Worm (Caenorhabditis elegans) whole organism, young adult: ENCODE measurements around the gene nsph-4.2.
"Not testable (repeated sequence)": the region's sequence is repeated elsewhere in the genome, so short reads cannot be mapped to it uniquely, and the experiment has no call there.

ENCODE experiments used
- B0035.1 ChIP-seq: sonication (generic microtip); optimal IDR thresholded peaks from 2 replicates; lab custom pipeline; 2016; ENCODE audit warnings: missing genetic modification characterization, mild to moderate bottlenecking, missing compliant biosample characterization, missing genotype, missing genetic modification reagents
- B0261.1 ChIP-seq: sonication (generic microtip); optimal IDR thresholded peaks from 2 replicates; lab custom pipeline; 2016; ENCODE audit warnings: mild to moderate bottlenecking, missing genetic modification characterization, moderate library complexity, missing compliant biosample characterization
- C17E4.6 ChIP-seq: fragments of 200-800 bp; sonication (Bioruptor generic); IDR thresholded peaks from 2 replicates; pipeline ENCODE4 v1.3.6; 2022; ENCODE audit warnings: missing genetic modification reagents, missing genetic modification characterization, missing compliant biosample characterization
- F22D6.2 ChIP-seq: sonication (generic microtip); optimal IDR thresholded peaks from 2 replicates; lab custom pipeline; 2016; ENCODE audit warnings: mild to moderate bottlenecking, missing genetic modification characterization, missing compliant biosample characterization
- F37B4.10 ChIP-seq: fragments of 200-800 bp; sonication (Bioruptor generic); IDR thresholded peaks from 2 replicates; pipeline ENCODE4 v1.3.6; 2022; ENCODE audit warnings: missing genetic modification characterization, missing compliant biosample characterization
- F49E8.2 ChIP-seq: sonication (generic microtip); optimal IDR thresholded peaks from 3 replicates; lab custom pipeline; 2017; ENCODE audit warnings: missing genetic modification characterization, mild to moderate bottlenecking, missing compliant biosample characterization, antibody characterized with exemption, moderate library complexity; ENCODE audit not compliant: insufficient read depth
- F57C9.4 ChIP-seq: sonication (generic microtip); optimal IDR thresholded peaks from 2 replicates; lab custom pipeline; 2017; ENCODE audit warnings: mild to moderate bottlenecking, missing genetic modification characterization, missing compliant biosample characterization
- Y79H2A.3 ChIP-seq: fragments of 200-800 bp; sonication (Bioruptor generic); conservative IDR thresholded peaks from 2 replicates; pipeline ENCODE4 v1.3.6; 2022; ENCODE audit warnings: missing genetic modification reagents, missing genetic modification characterization, missing compliant biosample characterization
- attf-3 ChIP-seq: fragments of 200-800 bp; sonication (Bioruptor generic); conservative IDR thresholded peaks from 2 replicates; pipeline ENCODE4 v1.3.6; 2022; ENCODE audit warnings: missing genetic modification reagents, missing genetic modification characterization, missing compliant biosample characterization
- bed-1 ChIP-seq: fragments of 200-800 bp; sonication (Bioruptor generic); IDR thresholded peaks from 2 replicates; pipeline ENCODE4 v1.3.6; 2022; ENCODE audit warnings: missing genetic modification reagents, missing genetic modification characterization, missing compliant biosample characterization
- ceh-27 ChIP-seq: fragments of 200-800 bp; sonication (Bioruptor generic); optimal IDR thresholded peaks from 2 replicates; lab custom pipeline; 2018; ENCODE audit warnings: mild to moderate bottlenecking, missing genetic modification characterization, moderate library complexity, missing compliant biosample characterization
- ceh-79 ChIP-seq: sonication (generic microtip); optimal IDR thresholded peaks from 2 replicates; lab custom pipeline; 2017; ENCODE audit warnings: mild to moderate bottlenecking, missing genetic modification characterization, missing compliant biosample characterization
- die-1 ChIP-seq: sonication (generic microtip); optimal IDR thresholded peaks from 2 replicates; lab custom pipeline; 2016; ENCODE audit warnings: missing genotype, mild to moderate bottlenecking, missing genetic modification characterization, missing compliant biosample characterization
- efl-1 ChIP-seq: fragments of 150-350 bp; optimal IDR thresholded peaks from 2 replicates; lab custom pipeline; 2014; ENCODE audit warnings: missing biosample characterization, missing genetic modification reagents, missing genetic modification characterization
- egrh-3 ChIP-seq: fragments of 200-800 bp; sonication (Bioruptor generic); IDR thresholded peaks from 2 replicates; pipeline ENCODE4 v1.3.6; 2022; ENCODE audit warnings: missing genetic modification reagents, missing genetic modification characterization, missing compliant biosample characterization
- lin-35 ChIP-seq, 3 experiments: fragments of 150-350 bp in 2 of 3; sonication (generic microtip) in 1 of 3; optimal IDR thresholded peaks; 2 replicates each; lab custom pipeline; 2014 to 2018; ENCODE audit warnings: missing biosample characterization in 3 of 3, missing genetic modification characterization in 3 of 3, missing genetic modification reagents in 3 of 3
- lin-40 ChIP-seq: sonication (generic microtip); optimal IDR thresholded peaks from 2 replicates; lab custom pipeline; 2016; ENCODE audit warnings: missing genetic modification characterization, mild to moderate bottlenecking, missing compliant biosample characterization, missing genotype, missing genetic modification reagents
- lsl-1 ChIP-seq: fragments of 200-800 bp; sonication (Bioruptor generic); optimal IDR thresholded peaks from 2 replicates; lab custom pipeline; 2018; ENCODE audit warnings: mild to moderate bottlenecking, missing genetic modification characterization, moderate library complexity, missing compliant biosample characterization
- lsy-27 ChIP-seq: sonication (generic microtip); optimal IDR thresholded peaks from 2 replicates; lab custom pipeline; 2017; ENCODE audit warnings: missing genetic modification characterization, mild to moderate bottlenecking, missing compliant biosample characterization, antibody characterized with exemption, missing genotype, borderline replicate concordance; ENCODE audit not compliant: insufficient read depth
- madf-3 ChIP-seq: fragments of 200-800 bp; sonication (Bioruptor generic); IDR thresholded peaks from 2 replicates; pipeline ENCODE4 v1.3.6; 2022; ENCODE audit warnings: missing genetic modification reagents, missing genetic modification characterization, missing compliant biosample characterization
- nfyb-1 ChIP-seq: fragments of 200-800 bp; sonication (Bioruptor generic); IDR thresholded peaks from 2 replicates; pipeline ENCODE4 v1.3.6; 2022; ENCODE audit warnings: missing genetic modification reagents, missing genetic modification characterization, missing compliant biosample characterization
- nhr-90 ChIP-seq: sonication (generic microtip); optimal IDR thresholded peaks from 2 replicates; lab custom pipeline; 2016; ENCODE audit warnings: missing genotype, mild to moderate bottlenecking, missing genetic modification characterization, missing compliant biosample characterization
- rcor-1 ChIP-seq: fragments of 200-800 bp; sonication (Bioruptor generic); IDR thresholded peaks from 2 replicates; pipeline ENCODE4 v1.3.6; 2022; ENCODE audit warnings: missing genetic modification reagents, missing genetic modification characterization, missing compliant biosample characterization
- rec-8 ChIP-seq, 2 experiments: sonication (generic microtip); optimal IDR thresholded peaks; 2 replicates each; lab custom pipeline; 2016; ENCODE audit warnings: mild to moderate bottlenecking in 2 of 2, missing genetic modification characterization in 2 of 2, missing genetic modification reagents in 2 of 2, missing genotype in 2 of 2, missing biosample characterization in 1 of 2, missing compliant biosample characterization in 1 of 2, moderate library complexity in 1 of 2
- snpc-1.1 ChIP-seq: sonication (generic microtip); optimal IDR thresholded peaks from 2 replicates; lab custom pipeline; 2017; ENCODE audit warnings: missing genetic modification characterization, mild to moderate bottlenecking, missing compliant biosample characterization, antibody characterized with exemption, moderate library complexity, missing genotype, missing genetic modification reagents; ENCODE audit not compliant: insufficient read depth
- snpc-3.4 ChIP-seq: sonication (generic microtip); optimal IDR thresholded peaks from 2 replicates; lab custom pipeline; 2017; ENCODE audit warnings: missing genetic modification characterization, mild to moderate bottlenecking, missing compliant biosample characterization, antibody characterized with exemption, moderate library complexity, missing genotype, missing genetic modification reagents
- snpc-4 ChIP-seq, 5 experiments: fragments of 150-350 bp in 1 of 5; sonication (generic microtip) in 4 of 5; optimal IDR thresholded peaks; 2 replicates each; lab custom pipeline; 2014 to 2018; ENCODE audit warnings: missing genetic modification characterization in 5 of 5, missing biosample characterization in 3 of 5, antibody characterized with exemption in 2 of 5, mild to moderate bottlenecking in 2 of 5, missing compliant biosample characterization in 2 of 5, missing genotype in 2 of 5, moderate library complexity in 2 of 5, missing genetic modification reagents in 1 of 5
- unc-62 ChIP-seq: fragments of 150-350 bp; optimal IDR thresholded peaks from 2 replicates; lab custom pipeline; 2014; ENCODE audit warnings: missing biosample characterization, missing genetic modification reagents, missing genetic modification characterization
- zfh-2 ChIP-seq: fragments of 200-800 bp; sonication (Bioruptor generic); conservative IDR thresholded peaks from 2 replicates; pipeline ENCODE4 v1.3.6; 2022; ENCODE audit warnings: missing genetic modification reagents, missing genetic modification characterization, missing compliant biosample characterization

The nsph-4.2 gene

ce11 chrIV:5224238-5224637, 5.6 kb downstream of the nsph-4.2 start, which contains the start of gene Y59E9AL.8:
Gene Y59E9AL.8, minus strand, starts transcription at chrIV:5224338.
- TF ChIP-seq C17E4.6 (GFP tag; lab: Robert Waterston, UW) (no peak), F57C9.4 (tag; lab: Kevin White, UChicago) (no peak), nhr-90 (tag; lab: Kevin White, UChicago) (no peak), B0261.1 (tag; lab: Kevin White, UChicago) (no peak), rcor-1 (GFP tag; lab: Robert Waterston, UW) (no peak), snpc-1.1 (tag; lab: Kevin White, UChicago) (no peak), snpc-3.4 (tag; lab: Kevin White, UChicago) (no peak), snpc-4 (GFP tag; optimal IDR thresholded peaks at IDR 0.05; lab: Kevin White, UChicago) (no peak), snpc-4 (tag; optimal IDR thresholded peaks at IDR 0.05; lab: Kevin White, UChicago) (no peak)

- peak; percentile 68 for TF ChIP-seq egrh-3 (GFP tag; lab: Robert Waterston, UW)
- TF ChIP-seq zfh-2 (GFP tag; lab: Robert Waterston, UW) = peak; percentile 79
Observed at ce11 chrIV:5225277-5225822, 6.8 kb downstream of the nsph-4.2 start, which contains the start of gene cylc-1. Gene cylc-1, minus strand, starts transcription at chrIV:5225772.

ce11 chrIV:5226552-5226951, 8.0 kb downstream of the nsph-4.2 start, which contains the start of gene nsph-4.1:
Gene nsph-4.1, plus strand, starts transcription at chrIV:5226852.
- not testable (repeated sequence) for TF ChIP-seq lin-35 (GFP tag; optimal IDR thresholded peaks at IDR 0.05; lab: Kevin White, UChicago); F49E8.2 (tag; lab: Kevin White, UChicago); F37B4.10 (GFP tag; lab: Robert Waterston, UW)
- TF ChIP-seq, all 124 proteins: peak for 0; not testable (repeated sequence) for 124

- TF ChIP-seq die-1 (tag; lab: Kevin White, UChicago) = no peak
- TF ChIP-seq efl-1 (GFP tag; lab: Kevin White, UChicago) = no peak
- no peak for TF ChIP-seq rec-8 (tag; optimal IDR thresholded peaks at IDR 0.05; lab: Kevin White, UChicago)
- no peak for TF ChIP-seq lin-40 (tag; lab: Kevin White, UChicago)
- no peak for TF ChIP-seq lsl-1 (GFP tag; lab: Kevin White, UChicago)
- no peak for TF ChIP-seq unc-62 (GFP tag; lab: Kevin White, UChicago)
- no peak for TF ChIP-seq nhr-90 (tag; lab: Kevin White, UChicago)
- TF ChIP-seq attf-3 (GFP tag; lab: Robert Waterston, UW) = no peak
Observed at ce11 chrIV:5228619-5229018, 10.0 kb downstream of the nsph-4.2 start, which contains the start of gene thn-6. Gene thn-6, plus strand, starts transcription at chrIV:5228919.

ce11 chrIV:5230530-5230929, 11.9 kb downstream of the nsph-4.2 start, which contains the start of gene thn-5:
Gene thn-5, plus strand, starts transcription at chrIV:5230830.
- TF ChIP-seq lsy-27 (tag; lab: Kevin White, UChicago) (no peak), madf-3 (no peak), Y79H2A.3 (no peak), nfyb-1 (no peak), ceh-27 (GFP tag; lab: Kevin White, UChicago) (no peak), F22D6.2 (tag; lab: Kevin White, UChicago) (no peak), snpc-4 (GFP tag; optimal IDR thresholded peaks at IDR 0.05; lab: Kevin White, UChicago) (no peak), snpc-4 (tag; optimal IDR thresholded peaks at IDR 0.05; lab: Kevin White, UChicago) (no peak), C17E4.6 (GFP tag; lab: Robert Waterston, UW) (no peak), ceh-79 (tag; lab: Kevin White, UChicago) (no peak), F57C9.4 (tag; lab: Kevin White, UChicago) (no peak), bed-1 (GFP tag; lab: Robert Waterston, UW) (no peak), B0035.1 (tag; lab: Kevin White, UChicago) (no peak)
